Worm (Caenorhabditis elegans): ENCODE results near the gene sbsp-1.
A peak's percentile ranks its signal among the peaks of the same experiment; 100 is the strongest.

sbsp-1 gene

ce11 chrIII:10832636-10833035, at the start of gene sbsp-1:
TSS of gene sbsp-1 (plus strand) at chrIII:10832936.
- TF ChIP-seq T23F11.4 (GFP tag; optimal IDR thresholded peaks at IDR 0.05): no peak
- no peak for TF ChIP-seq ahr-1 (tag; optimal IDR thresholded peaks at IDR 0.05)
- TF ChIP-seq ceh-14 (tag; optimal IDR thresholded peaks at IDR 0.05): no peak
- TF ChIP-seq elt-2 (tag; optimal IDR thresholded peaks at IDR 0.05): no peak
- no peak for TF ChIP-seq ttx-3 (tag; optimal IDR thresholded peaks at IDR 0.05)
- no peak for TF ChIP-seq F13H6.1 (tag; optimal IDR thresholded peaks at IDR 0.05)
- TF ChIP-seq C38D4.7 (GFP tag; optimal IDR thresholded peaks at IDR 0.05): no peak
- TF ChIP-seq che-1 (tag; optimal IDR thresholded peaks at IDR 0.05): no peak
- no peak for TF ChIP-seq ceh-48 (tag; optimal IDR thresholded peaks at IDR 0.05)
- TF ChIP-seq unc-55 (GFP tag; optimal IDR thresholded peaks at IDR 0.05): no peak
- no peak for TF ChIP-seq elt-4 (tag; optimal IDR thresholded peaks at IDR 0.05)

ce11 chrIII:10783052-10783451, 49.7 kb upstream of the sbsp-1 start:
- peak; percentile 96 for TF ChIP-seq pax-1 (tag; optimal IDR thresholded peaks at IDR 0.05)
- no peak for TF ChIP-seq hlh-15 (tag; optimal IDR thresholded peaks at IDR 0.05)
- TF ChIP-seq T23F11.4 (GFP tag; optimal IDR thresholded peaks at IDR 0.05): no peak

- TF ChIP-seq npax-4 (tag; optimal IDR thresholded peaks at IDR 0.05) (no peak), elt-4 (tag; optimal IDR thresholded peaks at IDR 0.05) (no peak), ceh-31 (tag; optimal IDR thresholded peaks at IDR 0.05) (no peak), nhr-232 (tag; optimal IDR thresholded peaks at IDR 0.05) (no peak), sdc-2 (tag; optimal IDR thresholded peaks at IDR 0.05) (no peak), pha-4 (tag; optimal IDR thresholded peaks at IDR 0.05) (no peak), ttx-3 (tag; optimal IDR thresholded peaks at IDR 0.05) (no peak), fax-1 (tag; optimal IDR thresholded peaks at IDR 0.05) (no peak), unc-86 (tag; optimal IDR thresholded peaks at IDR 0.05) (no peak), unc-3 (GFP tag; conservative IDR thresholded peaks at IDR 0.05) (no peak), unc-3 (tag; optimal IDR thresholded peaks at IDR 0.05) (no peak)
Measured at ce11 chrIII:10791233-10791632, 41.5 kb upstream of the sbsp-1 start.

ce11 chrIII:10794049-10794448, 38.7 kb upstream of the sbsp-1 start, which contains the start of gene clec-163:
TSS of gene clec-163 (plus strand) at chrIII:10794349.
- no peak for TF ChIP-seq unc-55 (GFP tag; optimal IDR thresholded peaks at IDR 0.05)
- TF ChIP-seq ceh-19 (GFP tag; optimal IDR thresholded peaks at IDR 0.05): no peak
- no peak for TF ChIP-seq F13H6.1 (tag; optimal IDR thresholded peaks at IDR 0.05)
- no peak for TF ChIP-seq pha-4 (tag; optimal IDR thresholded peaks at IDR 0.05)
- TF ChIP-seq odd-2 (tag; optimal IDR thresholded peaks at IDR 0.05): no peak
- TF ChIP-seq ceh-24 (tag; optimal IDR thresholded peaks at IDR 0.05): no peak
- TF ChIP-seq ceh-30 (tag; optimal IDR thresholded peaks at IDR 0.05): no peak
- TF ChIP-seq tbx-7 (tag; optimal IDR thresholded peaks at IDR 0.05): no peak
- TF ChIP-seq ceh-14 (tag; optimal IDR thresholded peaks at IDR 0.05): no peak
- no peak for TF ChIP-seq ceh-45 (GFP tag; IDR thresholded peaks at IDR 0.05)
- TF ChIP-seq C08G9.2 (tag; optimal IDR thresholded peaks at IDR 0.05): no peak
- TF ChIP-seq nfya-1 (tag; optimal IDR thresholded peaks at IDR 0.05): no peak
- TF ChIP-seq hlh-6 (tag; optimal IDR thresholded peaks at IDR 0.05): no peak
- no peak for TF ChIP-seq mec-3 (tag; optimal IDR thresholded peaks at IDR 0.05; ENCODE audit: borderline replicate concordance)
- no peak for TF ChIP-seq hlh-30 (tag; optimal IDR thresholded peaks at IDR 0.05; ENCODE audit: insufficient read depth)
- no peak for TF ChIP-seq ceh-2 (tag; optimal IDR thresholded peaks at IDR 0.05)
- TF ChIP-seq Y22D7AL.16 (tag; optimal IDR thresholded peaks at IDR 0.05): no peak
- no peak for TF ChIP-seq pqm-1 (tag; optimal IDR thresholded peaks at IDR 0.05)
- no peak for TF ChIP-seq ttx-3 (tag; optimal IDR thresholded peaks at IDR 0.05)
- no peak for TF ChIP-seq ceh-31 (tag; optimal IDR thresholded peaks at IDR 0.05)

ce11 chrIII:10802032-10802431, 30.7 kb upstream of the sbsp-1 start, which contains the start of gene K11D9.3:
TSS of gene K11D9.3 (minus strand) at chrIII:10802212.
- TF ChIP-seq K02D7.2 (tag; optimal IDR thresholded peaks at IDR 0.05): no peak
- no peak for TF ChIP-seq zip-5 (tag; optimal IDR thresholded peaks at IDR 0.05)
- TF ChIP-seq ceh-24 (tag; optimal IDR thresholded peaks at IDR 0.05): no peak
- no peak for TF ChIP-seq ref-2 (tag; optimal IDR thresholded peaks at IDR 0.05)
- TF ChIP-seq C08G9.2 (tag; optimal IDR thresholded peaks at IDR 0.05): no peak
- no peak for TF ChIP-seq fkh-10 (GFP tag; optimal IDR thresholded peaks at IDR 0.05)
- TF ChIP-seq elt-4 (tag; optimal IDR thresholded peaks at IDR 0.05): no peak
- no peak for TF ChIP-seq che-1 (tag; optimal IDR thresholded peaks at IDR 0.05)
